Worm (Caenorhabditis elegans) whole organism, L1 larva: ENCODE measurements around the gene C47E12.13.

Experiments
- Y116A8C.19 ChIP-seq: sonication (generic microtip); optimal IDR thresholded peaks from 2 replicates; lab custom pipeline; 2016; ENCODE audit warnings: missing compliant biosample characterization, missing genetic modification characterization, borderline replicate concordance
- aha-1 ChIP-seq: fragments of 150-350 bp; optimal IDR thresholded peaks from 2 replicates; lab custom pipeline; 2014; ENCODE audit warnings: missing biosample characterization, missing genetic modification characterization
- aly-2 ChIP-seq: fragments of 150-350 bp; optimal IDR thresholded peaks from 2 replicates; lab custom pipeline; 2014; ENCODE audit warnings: missing biosample characterization, missing genetic modification characterization
- ama-1 ChIP-seq: fragments of 150-350 bp; optimal IDR thresholded peaks from 2 replicates; lab custom pipeline; 2014
- blmp-1 ChIP-seq: fragments of 150-350 bp; optimal IDR thresholded peaks from 2 replicates; lab custom pipeline; 2014; ENCODE audit warnings: missing biosample characterization, missing genetic modification characterization
- ceh-63 ChIP-seq: fragments of 200-800 bp; sonication (Bioruptor generic); optimal IDR thresholded peaks from 2 replicates; lab custom pipeline; 2018; ENCODE audit warnings: mild to moderate bottlenecking, missing genetic modification characterization, missing compliant biosample characterization
- ceh-82 ChIP-seq, 3 experiments: fragments of 150-350 bp in 1 of 3; sonication (generic microtip) in 2 of 3; optimal IDR thresholded peaks; 2 replicates each; lab custom pipeline; 2014 to 2017; ENCODE audit warnings: missing biosample characterization in 3 of 3, missing genetic modification characterization in 3 of 3
- ceh-88 ChIP-seq: fragments of 200-800 bp; sonication (Bioruptor generic); IDR thresholded peaks from 2 replicates; pipeline ENCODE4 v1.3.6; 2022; ENCODE audit warnings: missing genetic modification characterization, missing compliant biosample characterization
- ceh-90 ChIP-seq: sonication (generic microtip); optimal IDR thresholded peaks from 2 replicates; lab custom pipeline; 2016; ENCODE audit warnings: missing genetic modification characterization, missing compliant biosample characterization
- ces-1 ChIP-seq: fragments of 150-350 bp; optimal IDR thresholded peaks from 2 replicates; lab custom pipeline; 2014; ENCODE audit warnings: missing biosample characterization, missing genetic modification reagents, missing genetic modification characterization
- dpl-1 ChIP-seq, 3 experiments: fragments of 150-350 bp in 2 of 3; sonication (generic microtip) in 1 of 3; optimal IDR thresholded peaks; 2 replicates each; lab custom pipeline; 2014 to 2017; ENCODE audit warnings: missing biosample characterization in 3 of 3, missing genetic modification characterization in 3 of 3, missing genetic modification reagents in 3 of 3
- dsc-1 ChIP-seq: sonication (generic microtip); optimal IDR thresholded peaks from 2 replicates; lab custom pipeline; 2016; ENCODE audit warnings: mild to moderate bottlenecking, missing genetic modification characterization, missing compliant biosample characterization
- efl-1 ChIP-seq, 4 experiments: fragments of 150-350 bp; optimal IDR thresholded peaks in 3 of 4; peaks in 1 of 4; 1 replicate in 1 of 4; 2 replicates in 3 of 4; lab custom pipeline; 2014; ENCODE audit warnings: missing biosample characterization in 2 of 4, missing genetic modification characterization in 2 of 4, missing genetic modification reagents in 2 of 4
- egl-13 ChIP-seq: sonication (generic microtip); optimal IDR thresholded peaks from 2 replicates; lab custom pipeline; 2016; ENCODE audit warnings: missing genotype, missing genetic modification reagents, missing genetic modification characterization, missing compliant biosample characterization
- elt-2 ChIP-seq: sonication (generic microtip); optimal IDR thresholded peaks from 2 replicates; lab custom pipeline; 2016; ENCODE audit warnings: missing genetic modification characterization, mild to moderate bottlenecking, inconsistent platforms, missing compliant biosample characterization, missing genetic modification reagents
- elt-3 ChIP-seq, 6 experiments: fragments of 150-350 bp in 1 of 6; sonication (generic microtip); optimal IDR thresholded peaks; 2 replicates each; lab custom pipeline; 2017 to 2018; ENCODE audit warnings: missing biosample characterization in 6 of 6, missing genetic modification characterization in 6 of 6, inconsistent platforms in 1 of 6
- fkh-10 ChIP-seq: sonication (generic microtip); optimal IDR thresholded peaks from 2 replicates; lab custom pipeline; 2017; ENCODE audit warnings: missing biosample characterization, missing genetic modification reagents, missing genetic modification characterization
- fkh-4 ChIP-seq: sonication (generic microtip); optimal IDR thresholded peaks from 2 replicates; lab custom pipeline; 2016; ENCODE audit warnings: missing compliant biosample characterization, missing genetic modification characterization, borderline replicate concordance
- fos-1 ChIP-seq: fragments of 150-350 bp; optimal IDR thresholded peaks from 2 replicates; lab custom pipeline; 2014; ENCODE audit warnings: missing biosample characterization, missing genetic modification characterization
- irx-1 ChIP-seq: sonication (generic microtip); optimal IDR thresholded peaks from 2 replicates; lab custom pipeline; 2016; ENCODE audit warnings: missing genetic modification characterization, missing compliant biosample characterization
- lin-14 ChIP-seq: fragments of 200-800 bp; sonication (Bioruptor generic); optimal IDR thresholded peaks from 2 replicates; lab custom pipeline; 2018; ENCODE audit warnings: mild to moderate bottlenecking, missing genetic modification characterization, moderate library complexity, missing compliant biosample characterization
- lin-15B ChIP-seq: fragments of 150-350 bp; sonication (generic microtip); optimal IDR thresholded peaks from 3 replicates; lab custom pipeline; 2014; ENCODE audit warnings: missing biosample characterization, missing genetic modification characterization
- lin-35 ChIP-seq, 2 experiments: fragments of 150-350 bp; optimal IDR thresholded peaks; 2 replicates each; lab custom pipeline; 2014; ENCODE audit warnings: missing biosample characterization in 2 of 2, missing genetic modification characterization in 2 of 2, missing genetic modification reagents in 2 of 2
- mab-9 ChIP-seq: fragments of 200-800 bp; sonication (Bioruptor generic); IDR thresholded peaks from 2 replicates; pipeline ENCODE4 v1.3.6; 2022; ENCODE audit warnings: missing genetic modification reagents, missing genetic modification characterization, missing compliant biosample characterization
- mef-2 ChIP-seq: fragments of 150-350 bp; optimal IDR thresholded peaks from 2 replicates; lab custom pipeline; 2014; ENCODE audit warnings: missing biosample characterization, missing genetic modification characterization
- nhr-12 ChIP-seq: sonication (generic microtip); optimal IDR thresholded peaks from 2 replicates; lab custom pipeline; 2017; ENCODE audit warnings: missing biosample characterization, missing genetic modification characterization
- nhr-19 ChIP-seq: fragments of 200-800 bp; sonication (Bioruptor generic); conservative IDR thresholded peaks from 2 replicates; pipeline ENCODE4 v1.3.6; 2022; ENCODE audit warnings: missing genetic modification characterization, missing compliant biosample characterization
- nhr-47 ChIP-seq: sonication (generic microtip); optimal IDR thresholded peaks from 2 replicates; lab custom pipeline; 2016; ENCODE audit warnings: mild to moderate bottlenecking, missing genetic modification characterization, moderate library complexity, missing compliant biosample characterization
- nhr-84 ChIP-seq: sonication (generic microtip); optimal IDR thresholded peaks from 2 replicates; lab custom pipeline; 2017; ENCODE audit warnings: missing biosample characterization, missing genetic modification characterization
- nhr-85 ChIP-seq: sonication (generic microtip); peaks from one replicate; lab custom pipeline; 2016; ENCODE audit warnings: missing genetic modification characterization, inconsistent platforms, missing compliant biosample characterization
- pag-3 ChIP-seq: sonication (generic microtip); optimal IDR thresholded peaks from 2 replicates; lab custom pipeline; 2017; ENCODE audit warnings: missing genetic modification characterization, mild to moderate bottlenecking, missing compliant biosample characterization, antibody characterized with exemption, borderline replicate concordance; ENCODE audit not compliant: insufficient read depth
- pax-3 ChIP-seq: fragments of 200-800 bp; sonication (Bioruptor generic); optimal IDR thresholded peaks from 2 replicates; lab custom pipeline; 2018; ENCODE audit warnings: mild to moderate bottlenecking, missing genetic modification characterization, moderate library complexity, missing compliant biosample characterization
- rnt-1 ChIP-seq: sonication (generic microtip); optimal IDR thresholded peaks from 2 replicates; lab custom pipeline; 2016; ENCODE audit warnings: mild to moderate bottlenecking, missing genetic modification characterization, moderate library complexity, missing compliant biosample characterization
- sox-4 ChIP-seq: sonication (generic microtip); optimal IDR thresholded peaks from 2 replicates; lab custom pipeline; 2016; ENCODE audit warnings: missing genetic modification characterization, missing compliant biosample characterization
- sup-37 ChIP-seq: fragments of 200-800 bp; sonication (Bioruptor generic); optimal IDR thresholded peaks from 2 replicates; lab custom pipeline; 2018; ENCODE audit warnings: mild to moderate bottlenecking, missing genetic modification characterization, missing compliant biosample characterization
- unc-86 ChIP-seq: sonication (generic microtip); optimal IDR thresholded peaks from 2 replicates; lab custom pipeline; 2016; ENCODE audit warnings: missing genetic modification characterization, missing compliant biosample characterization
- vab-15 ChIP-seq: sonication (generic microtip); optimal IDR thresholded peaks from 2 replicates; lab custom pipeline; 2017; ENCODE audit warnings: missing genotype, mild to moderate bottlenecking, missing genetic modification characterization, missing compliant biosample characterization
- xbp-1 ChIP-seq: sonication (generic microtip); optimal IDR thresholded peaks from 2 replicates; lab custom pipeline; 2016; ENCODE audit warnings: missing genetic modification characterization, missing compliant biosample characterization
- zag-1 ChIP-seq: fragments of 150-350 bp; optimal IDR thresholded peaks from 2 replicates; lab custom pipeline; 2014; ENCODE audit warnings: missing biosample characterization, missing genetic modification characterization
- ztf-4 ChIP-seq: fragments of 150-350 bp; optimal IDR thresholded peaks from 2 replicates; lab custom pipeline; 2014; ENCODE audit warnings: missing biosample characterization, missing genetic modification characterization

C47E12.13 gene

DNA sequence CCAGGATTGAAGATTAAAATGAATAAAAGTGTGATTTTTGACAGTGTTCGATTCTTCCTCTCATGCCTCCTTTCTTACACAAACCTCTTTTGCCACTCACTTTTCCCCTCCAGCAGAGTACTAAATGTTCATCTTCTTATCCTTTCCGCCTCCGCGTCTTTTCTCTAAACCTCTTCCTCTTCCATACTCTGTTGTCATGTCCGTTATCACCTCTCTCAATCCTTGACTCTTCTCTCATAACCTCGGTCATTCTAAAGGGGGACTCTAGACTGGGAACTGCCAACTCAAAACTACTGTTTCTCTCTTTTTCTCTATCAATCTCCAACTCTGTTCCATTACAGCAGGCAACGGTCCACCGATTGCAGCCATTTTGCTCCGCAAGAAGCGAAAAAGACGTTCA lies 41.6 kb upstream of the C47E12.13 start:
- TF ChIP-seq ceh-82 (tag; optimal IDR thresholded peaks at IDR 0.05; lab: Kevin White, UChicago): no peak
- no peak for TF ChIP-seq vab-15 (tag; lab: Kevin White, UChicago)
- TF ChIP-seq sup-37 (GFP tag; lab: Kevin White, UChicago): no peak
- TF ChIP-seq mab-9 (GFP tag; lab: Robert Waterston, UW): no peak
- peak; percentile 72 for TF ChIP-seq lin-14 (GFP tag; lab: Kevin White, UChicago)
- no peak for TF ChIP-seq ztf-4 (tag; lab: Kevin White, UChicago)
- no peak for TF ChIP-seq egl-13 (tag; lab: Kevin White, UChicago)
- no peak for TF ChIP-seq mef-2 (tag; lab: Kevin White, UChicago)
- TF ChIP-seq pax-3 (tag; lab: Kevin White, UChicago): no peak
- peak; percentile 25 for TF ChIP-seq rnt-1 (tag; lab: Kevin White, UChicago)
- no peak for TF ChIP-seq efl-1 (optimal IDR thresholded peaks at IDR 0.05; lab: Kevin White, UChicago)
- TF ChIP-seq efl-1 (GFP tag; optimal IDR thresholded peaks at IDR 0.05 in 1 of 2; lab: Kevin White, UChicago): peak in 1 of 2 experiments; percentile 59
- no peak for TF ChIP-seq aha-1 (tag; lab: Kevin White, UChicago)
- no peak for TF ChIP-seq ama-1 (lab: Kevin White, UChicago)
- TF ChIP-seq blmp-1 (tag; lab: Kevin White, UChicago): peak; percentile 18
- no peak for TF ChIP-seq aly-2 (tag; lab: Kevin White, UChicago)
- TF ChIP-seq nhr-84: no peak
- TF ChIP-seq, all 84 proteins: peak for 4

DNA sequence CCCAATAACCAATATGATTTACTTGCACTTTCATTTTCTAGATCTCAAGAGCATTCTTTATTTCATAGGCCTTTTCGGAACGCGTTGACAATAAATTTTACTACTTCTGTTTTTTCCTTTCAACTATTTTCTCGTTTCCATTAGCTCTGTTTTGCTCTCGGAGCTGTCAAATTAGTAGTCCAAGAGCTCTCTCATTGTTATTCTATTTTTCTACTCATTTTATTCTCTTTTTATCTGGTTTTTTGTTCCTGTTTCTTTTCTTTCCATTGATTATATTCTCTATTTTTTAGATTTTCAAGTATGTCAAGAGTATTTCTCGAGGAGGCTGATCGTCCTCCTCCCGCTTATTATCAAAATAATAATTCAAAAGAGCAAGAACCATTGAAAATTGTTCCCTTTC lies 40.4 kb upstream of the C47E12.13 start, which contains the start of gene T04B2.3:
TSS of gene T04B2.3 (plus strand) at position 301 of the 400 bp plus-strand sequence.
- TF ChIP-seq nhr-19 (GFP tag; lab: Robert Waterston, UW) (no peak), ces-1 (no peak), elt-2 (tag; lab: Kevin White, UChicago) (no peak), pag-3 (no peak), sup-37 (GFP tag; lab: Kevin White, UChicago) (no peak), fkh-4 (tag; lab: Kevin White, UChicago) (no peak), lin-15B (tag; lab: Kevin White, UChicago) (no peak), efl-1 (optimal IDR thresholded peaks at IDR 0.05; lab: Kevin White, UChicago) (no peak), efl-1 (GFP tag; optimal IDR thresholded peaks at IDR 0.05 in 1 of 2; lab: Kevin White, UChicago) (no peak), dsc-1 (tag; lab: Kevin White, UChicago) (no peak), xbp-1 (tag; lab: Kevin White, UChicago) (no peak), aha-1 (tag; lab: Kevin White, UChicago) (no peak), mef-2 (tag; lab: Kevin White, UChicago) (no peak), unc-86 (tag; lab: Kevin White, UChicago) (no peak), irx-1 (tag; lab: Kevin White, UChicago) (no peak), ceh-90 (tag; lab: Kevin White, UChicago) (no peak), Y116A8C.19 (tag; lab: Kevin White, UChicago) (no peak), sox-4 (no peak), ceh-88 (GFP tag; lab: Robert Waterston, UW) (no peak)

DNA sequence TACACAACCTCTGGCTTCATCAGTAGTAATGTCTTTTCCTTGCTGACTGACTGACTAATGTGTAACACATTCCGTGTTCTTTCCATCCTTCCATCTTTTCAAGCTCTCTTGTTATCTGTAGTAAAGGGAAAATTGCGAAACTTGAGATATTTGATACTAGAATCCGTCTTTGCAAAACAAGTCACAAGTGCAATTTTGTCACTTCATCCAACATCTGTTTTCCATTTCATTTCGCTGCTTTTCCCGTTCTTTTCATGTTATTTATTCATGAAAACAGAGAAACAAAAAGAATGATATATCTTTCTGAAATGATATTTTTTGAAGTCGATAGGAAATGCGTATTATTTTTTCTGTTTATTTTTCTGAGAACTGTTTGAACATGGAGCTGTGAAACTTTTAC lies 39.3 kb upstream of the C47E12.13 start:
- TF ChIP-seq fkh-4 (tag; lab: Kevin White, UChicago): peak; percentile 58
- no peak for TF ChIP-seq zag-1 (tag; lab: Kevin White, UChicago)
- TF ChIP-seq egl-13 (tag; lab: Kevin White, UChicago): no peak
- TF ChIP-seq nhr-47: no peak
- no peak for TF ChIP-seq elt-3 (tag; optimal IDR thresholded peaks at IDR 0.05; lab: Kevin White, UChicago)
- no peak for TF ChIP-seq ceh-63 (GFP tag; lab: Kevin White, UChicago)
- TF ChIP-seq pag-3: no peak
- TF ChIP-seq fos-1 (tag; lab: Kevin White, UChicago): no peak
- TF ChIP-seq dsc-1 (tag; lab: Kevin White, UChicago): peak; percentile 83
- TF ChIP-seq lin-35 (GFP tag; optimal IDR thresholded peaks at IDR 0.05; lab: Kevin White, UChicago): no peak
- TF ChIP-seq lin-14 (GFP tag; lab: Kevin White, UChicago): peak; percentile 14
- TF ChIP-seq dpl-1 (GFP tag; optimal IDR thresholded peaks at IDR 0.05; lab: Kevin White, UChicago): no peak
- no peak for TF ChIP-seq mab-9 (GFP tag; lab: Robert Waterston, UW)
- TF ChIP-seq fkh-10 (GFP tag; lab: Kevin White, UChicago): no peak
- TF ChIP-seq nhr-85 (tag; lab: Kevin White, UChicago): no peak
- no peak for TF ChIP-seq nhr-12 (tag; lab: Kevin White, UChicago)
- TF ChIP-seq, all 84 proteins: peak for 3
